Fruit fly (Drosophila melanogaster): ENCODE measurements around the gene CG42635.

DNA sequence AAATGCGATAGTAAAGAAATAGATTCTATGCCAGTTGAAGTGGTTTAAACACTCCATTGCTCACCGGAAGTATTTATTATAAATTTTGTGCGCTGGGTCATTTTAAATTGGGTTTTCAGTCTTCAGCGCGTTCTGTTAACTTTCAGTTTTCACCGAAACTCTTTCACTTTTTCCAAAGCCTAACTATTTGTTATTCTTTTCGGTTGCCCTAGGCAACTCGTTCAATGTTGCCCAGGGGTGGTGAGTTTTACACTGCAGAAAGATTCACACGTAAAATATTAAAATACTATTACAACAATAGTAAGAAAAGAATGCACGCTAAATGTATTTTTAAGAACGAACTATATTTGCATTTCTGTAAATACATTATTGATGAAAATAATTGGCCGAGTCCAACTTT is 25.4 kb upstream of the CG42635 start, which contains the start of gene btv:
- TF ChIP-seq CG3995 (GFP tag; optimal IDR thresholded peaks at IDR 0.05) (no peak), org-1 (GFP tag; optimal IDR thresholded peaks at IDR 0.05) (no peak), Fer3 (tag; optimal IDR thresholded peaks at IDR 0.05) (no peak), ftz-f1 (GFP tag; optimal IDR thresholded peaks at IDR 0.05) (no peak), NFAT (GFP tag; IDR thresholded peaks at IDR 0.05) (no peak), CG2889 (GFP tag; IDR thresholded peaks at IDR 0.05) (no peak), Dll (GFP tag; IDR thresholded peaks at IDR 0.05; ENCODE audit: partially characterized antibody) (no peak), Meics (GFP tag; optimal IDR thresholded peaks at IDR 0.05) (no peak), dati (GFP tag; IDR thresholded peaks at IDR 0.05) (no peak), pfk (GFP tag; optimal IDR thresholded peaks at IDR 0.05) (no peak), CG6791 (GFP tag; IDR thresholded peaks at IDR 0.05; ENCODE audit: partially characterized antibody) (no peak), gcm2 (GFP tag; optimal IDR thresholded peaks at IDR 0.05) (no peak), CG8924 (tag; optimal IDR thresholded peaks at IDR 0.05) (no peak), sima (GFP tag; optimal IDR thresholded peaks at IDR 0.05) (no peak)

All from whole organism, embryonic.